Fruit fly (Drosophila melanogaster) whole organism, prepupa: ENCODE results near the gene CG31100.
A peak's percentile ranks its signal among the peaks of the same experiment; 100 is the strongest.

ENCODE experiments used
- Blimp-1 ChIP-seq: fragments of 200-800 bp; sonication (Bioruptor generic); optimal IDR thresholded peaks from 3 replicates; lab custom pipeline; 2017; ENCODE audit warnings: missing biosample characterization, missing genetic modification characterization, mild to moderate bottlenecking, moderate library complexity, missing genetic modification reagents
- CG10631 ChIP-seq: fragments of 200-800 bp; sonication (Bioruptor generic); optimal IDR thresholded peaks from 2 replicates; lab custom pipeline; 2016; ENCODE audit warnings: missing biosample characterization, missing genetic modification characterization
- CG10669 ChIP-seq: fragments of 200-800 bp; sonication (Bioruptor generic); optimal IDR thresholded peaks from 3 replicates; lab custom pipeline; 2018; ENCODE audit warnings: missing biosample characterization, mild to moderate bottlenecking, missing genetic modification characterization, moderate library complexity
- CG11294 ChIP-seq: fragments of 200-800 bp; sonication (Bioruptor generic); IDR thresholded peaks from 2 replicates; pipeline ENCODE4 v1.3.6; 2022; ENCODE audit warnings: missing biosample characterization, missing genetic modification characterization
- CG11762 ChIP-seq: fragments of 200-800 bp; sonication (Bioruptor generic); optimal IDR thresholded peaks from 3 replicates; lab custom pipeline; 2016; ENCODE audit warnings: missing biosample characterization, missing genetic modification characterization; ENCODE audit not compliant: insufficient read depth
- CG15336 ChIP-seq: fragments of 200-800 bp; sonication (Bioruptor generic); IDR thresholded peaks from 2 replicates; pipeline ENCODE4 v1.3.6; 2022; ENCODE audit warnings: missing biosample characterization, missing genetic modification characterization
- CG32006 ChIP-seq: fragments of 200-800 bp; sonication (Bioruptor generic); optimal IDR thresholded peaks from 3 replicates; lab custom pipeline; 2017; ENCODE audit warnings: missing biosample characterization, mild to moderate bottlenecking, missing genetic modification characterization
- CG34406 ChIP-seq: fragments of 200-800 bp; sonication (Bioruptor generic); optimal IDR thresholded peaks from 3 replicates; lab custom pipeline; 2016; ENCODE audit warnings: missing biosample characterization, missing genetic modification characterization
- CG3919 ChIP-seq: fragments of 200-800 bp; sonication (Bioruptor generic); optimal IDR thresholded peaks from 3 replicates; lab custom pipeline; 2016; ENCODE audit warnings: missing biosample characterization, missing genetic modification characterization
- CG4318 ChIP-seq: fragments of 200-800 bp; sonication (Bioruptor generic); optimal IDR thresholded peaks from 3 replicates; lab custom pipeline; 2017; ENCODE audit warnings: missing biosample characterization, mild to moderate bottlenecking, missing genetic modification characterization
- CG6276 ChIP-seq: fragments of 200-800 bp; sonication (Bioruptor generic); optimal IDR thresholded peaks from 2 replicates; lab custom pipeline; 2017; ENCODE audit warnings: missing biosample characterization, mild to moderate bottlenecking, missing genetic modification characterization
- CG6792 ChIP-seq: fragments of 200-800 bp; sonication (Bioruptor generic); optimal IDR thresholded peaks from 3 replicates; lab custom pipeline; 2016; ENCODE audit warnings: missing biosample characterization, missing genetic modification characterization
- CG6808 ChIP-seq: fragments of 200-800 bp; sonication (Bioruptor generic); optimal IDR thresholded peaks from 3 replicates; lab custom pipeline; 2017; ENCODE audit warnings: missing biosample characterization, missing genetic modification characterization, mild to moderate bottlenecking, moderate library complexity, missing genetic modification reagents
- CG6854 ChIP-seq: fragments of 200-800 bp; sonication (Bioruptor generic); optimal IDR thresholded peaks from 2 replicates; lab custom pipeline; 2017; ENCODE audit warnings: missing biosample characterization, mild to moderate bottlenecking, missing genetic modification characterization
- CG7368 ChIP-seq: fragments of 200-800 bp; sonication (Bioruptor generic); optimal IDR thresholded peaks from 3 replicates; lab custom pipeline; 2016; ENCODE audit warnings: missing biosample characterization, missing genetic modification characterization
- CG8632 ChIP-seq: fragments of 200-800 bp; sonication (Bioruptor generic); optimal IDR thresholded peaks from 3 replicates; lab custom pipeline; 2016; ENCODE audit warnings: missing biosample characterization, missing genetic modification characterization
- CG9139 ChIP-seq: fragments of 200-800 bp; sonication (Bioruptor generic); optimal IDR thresholded peaks from 3 replicates; lab custom pipeline; 2017; ENCODE audit warnings: missing biosample characterization, mild to moderate bottlenecking, missing genetic modification characterization
- Eip93F ChIP-seq: fragments of 200-800 bp; sonication (Bioruptor generic); optimal IDR thresholded peaks from 2 replicates; lab custom pipeline; 2016; ENCODE audit warnings: missing biosample characterization, mild to moderate bottlenecking, missing genetic modification characterization
- Ets21C ChIP-seq: fragments of 200-800 bp; sonication (Bioruptor generic); optimal IDR thresholded peaks from 3 replicates; lab custom pipeline; 2016; ENCODE audit warnings: missing biosample characterization, missing genetic modification characterization
- Ets96B ChIP-seq: fragments of 200-800 bp; optimal IDR thresholded peaks from 2 replicates; lab custom pipeline; 2019; ENCODE audit warnings: missing biosample characterization, mild to moderate bottlenecking, missing genetic modification characterization, moderate library complexity
- Gug ChIP-seq: fragments of 200-800 bp; sonication (Bioruptor generic); IDR thresholded peaks from 2 replicates; pipeline ENCODE4 v1.3.6; 2022; ENCODE audit warnings: missing biosample characterization, missing genetic modification characterization
- Hr38 ChIP-seq: sonication (Bioruptor generic); optimal IDR thresholded peaks from 2 replicates; lab custom pipeline; 2016; ENCODE audit warnings: missing biosample characterization, missing genetic modification characterization
- Hr39 ChIP-seq: fragments of 200-800 bp; sonication (Bioruptor generic); optimal IDR thresholded peaks from 2 replicates; lab custom pipeline; 2016; ENCODE audit warnings: missing biosample characterization, missing genetic modification characterization
- Hr4 ChIP-seq: fragments of 200-800 bp; sonication (Bioruptor generic); optimal IDR thresholded peaks from 3 replicates; lab custom pipeline; 2016; ENCODE audit warnings: missing biosample characterization, missing genetic modification characterization
- Met ChIP-seq: fragments of 200-800 bp; sonication (Bioruptor generic); optimal IDR thresholded peaks from 3 replicates; lab custom pipeline; 2016; ENCODE audit warnings: missing biosample characterization, missing genetic modification characterization
- OdsH ChIP-seq: fragments of 200-800 bp; sonication (Bioruptor generic); optimal IDR thresholded peaks from 3 replicates; lab custom pipeline; 2016; ENCODE audit warnings: missing biosample characterization, missing genetic modification characterization
- Sox102F ChIP-seq: fragments of 200-800 bp; sonication (Bioruptor generic); optimal IDR thresholded peaks from 2 replicates; lab custom pipeline; 2016; ENCODE audit warnings: missing biosample characterization, mild to moderate bottlenecking, missing genetic modification characterization
- Sox14 ChIP-seq: fragments of 200-800 bp; sonication (Bioruptor generic); optimal IDR thresholded peaks from 3 replicates; lab custom pipeline; 2016; ENCODE audit warnings: missing biosample characterization, missing genetic modification characterization
- Sox15 ChIP-seq: fragments of 200-800 bp; sonication (Bioruptor generic); optimal IDR thresholded peaks from 3 replicates; lab custom pipeline; 2016; ENCODE audit warnings: missing biosample characterization, missing genetic modification characterization
- achi ChIP-seq: fragments of 200-800 bp; sonication (Bioruptor generic); optimal IDR thresholded peaks from 3 replicates; lab custom pipeline; 2016; ENCODE audit warnings: missing biosample characterization, missing genetic modification characterization
- acj6 ChIP-seq: fragments of 200-800 bp; sonication (Bioruptor generic); optimal IDR thresholded peaks from 3 replicates; lab custom pipeline; 2016; ENCODE audit warnings: missing biosample characterization, missing genetic modification characterization
- cyc ChIP-seq: fragments of 200-800 bp; sonication (Bioruptor generic); optimal IDR thresholded peaks from 3 replicates; lab custom pipeline; 2016; ENCODE audit warnings: missing biosample characterization, missing genetic modification characterization
- dac ChIP-seq: fragments of 200-800 bp; sonication (Bioruptor generic); optimal IDR thresholded peaks from 2 replicates; lab custom pipeline; 2017; ENCODE audit warnings: missing biosample characterization, mild to moderate bottlenecking, missing genetic modification characterization
- dsx ChIP-seq: fragments of 200-800 bp; optimal IDR thresholded peaks from 3 replicates; lab custom pipeline; 2019; ENCODE audit warnings: missing biosample characterization, mild to moderate bottlenecking, missing genetic modification characterization, moderate library complexity; ENCODE audit not compliant: poor library complexity, severe bottlenecking
- eg ChIP-seq: fragments of 200-800 bp; sonication (Bioruptor generic); IDR thresholded peaks from 3 replicates; pipeline ENCODE4 v1.3.6; 2022; ENCODE audit warnings: missing biosample characterization, missing genetic modification characterization
- esn ChIP-seq: fragments of 200-800 bp; sonication (Bioruptor generic); optimal IDR thresholded peaks from 2 replicates; lab custom pipeline; 2016; ENCODE audit warnings: missing biosample characterization, mild to moderate bottlenecking, missing genetic modification characterization, moderate library complexity
- fd59A ChIP-seq: fragments of 200-800 bp; sonication (Bioruptor generic); optimal IDR thresholded peaks from 2 replicates; lab custom pipeline; 2017; ENCODE audit warnings: missing biosample characterization, mild to moderate bottlenecking, missing genetic modification characterization, missing genetic modification reagents
- fd85E ChIP-seq: fragments of 200-800 bp; sonication (Bioruptor generic); optimal IDR thresholded peaks from 3 replicates; lab custom pipeline; 2016; ENCODE audit warnings: missing biosample characterization, missing genetic modification characterization
- fkh ChIP-seq: fragments of 200-800 bp; sonication (Bioruptor generic); optimal IDR thresholded peaks from 3 replicates; lab custom pipeline; 2017; ENCODE audit warnings: missing biosample characterization, mild to moderate bottlenecking, missing genetic modification characterization, moderate library complexity
- lz ChIP-seq: fragments of 200-800 bp; sonication (Bioruptor generic); optimal IDR thresholded peaks from 3 replicates; lab custom pipeline; 2016; ENCODE audit warnings: missing biosample characterization, missing genetic modification characterization
- pdm3 ChIP-seq: fragments of 200-800 bp; sonication (Bioruptor generic); optimal IDR thresholded peaks from 3 replicates; lab custom pipeline; 2016; ENCODE audit warnings: missing biosample characterization, missing genetic modification characterization
- salr ChIP-seq, 2 experiments: fragments of 200-800 bp; sonication (Bioruptor generic); optimal IDR thresholded peaks; 3 replicates each; lab custom pipeline; 2016 to 2018; ENCODE audit warnings: missing biosample characterization in 2 of 2, missing genetic modification characterization in 2 of 2, mild to moderate bottlenecking in 1 of 2
- spab ChIP-seq: fragments of 200-800 bp; sonication (Bioruptor generic); optimal IDR thresholded peaks from 2 replicates; lab custom pipeline; 2017; ENCODE audit warnings: missing biosample characterization, mild to moderate bottlenecking, missing genetic modification characterization, missing genetic modification reagents
- ss ChIP-seq, 2 experiments: fragments of 200-800 bp; sonication (Bioruptor generic); optimal IDR thresholded peaks; 2 replicates in 1 of 2; 3 replicates in 1 of 2; lab custom pipeline; 2017 to 2018; ENCODE audit warnings: mild to moderate bottlenecking in 2 of 2, missing biosample characterization in 2 of 2, missing genetic modification characterization in 2 of 2, moderate library complexity in 1 of 2
- svp ChIP-seq: fragments of 200-800 bp; sonication (Bioruptor generic); peaks from one replicate; lab custom pipeline; 2016; ENCODE audit warnings: missing biosample characterization, missing genetic modification characterization
- topi ChIP-seq: fragments of 200-800 bp; sonication (Bioruptor generic); optimal IDR thresholded peaks from 3 replicates; lab custom pipeline; 2016; ENCODE audit warnings: missing biosample characterization, missing genetic modification characterization
- vri ChIP-seq: fragments of 200-800 bp; sonication (Bioruptor generic); optimal IDR thresholded peaks from 3 replicates; lab custom pipeline; 2016; ENCODE audit warnings: missing biosample characterization, mild to moderate bottlenecking, missing genetic modification characterization

Gene CG31100

DNA sequence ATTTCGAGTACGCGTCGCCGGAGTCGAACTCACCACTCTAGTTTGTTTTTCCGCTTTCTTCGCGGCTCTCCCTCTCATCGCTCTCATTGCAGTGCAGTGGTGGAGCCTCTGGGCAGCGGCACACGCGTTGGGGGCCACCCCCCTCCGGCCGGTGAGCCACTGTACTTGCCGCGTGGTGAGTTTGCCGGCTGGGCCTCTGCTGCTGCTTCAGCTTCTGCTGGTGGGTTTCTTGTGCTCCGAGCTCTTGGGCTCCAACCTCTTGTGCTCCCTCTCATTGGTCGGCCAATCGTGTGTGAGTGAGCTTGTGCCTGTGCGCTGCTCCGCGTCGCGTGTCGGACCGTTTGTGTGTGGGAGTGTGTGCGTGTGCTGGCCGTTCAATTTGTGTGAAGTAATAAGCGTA, 49.6 kb upstream of the CG31100 start (continued):
- TF ChIP-seq CG9139 (GFP tag; lab: Kevin White, UChicago): peak; percentile 75
- peak; percentile 79 for TF ChIP-seq vri (GFP tag; lab: Kevin White, UChicago)
- no peak for TF ChIP-seq CG4318 (GFP tag; lab: Kevin White, UChicago)
- peak; percentile 60 for TF ChIP-seq Hr4 (GFP tag; lab: Kevin White, UChicago)
- peak; percentile 62 for TF ChIP-seq CG6792 (GFP tag; lab: Kevin White, UChicago)
- TF ChIP-seq spab (GFP tag; lab: Kevin White, UChicago): peak; percentile 68
- TF ChIP-seq CG15336 (GFP tag; lab: Robert Waterston, UW): no peak
- peak; percentile 37 for TF ChIP-seq Ets96B (tag; lab: Kevin White, UChicago)
- TF ChIP-seq cyc (GFP tag; lab: Kevin White, UChicago): peak; percentile 45
- peak; percentile 84 for TF ChIP-seq fkh (GFP tag; lab: Kevin White, UChicago)
- peak; percentile 94 for TF ChIP-seq svp
- TF ChIP-seq acj6 (GFP tag; lab: Kevin White, UChicago): peak; percentile 22

DNA sequence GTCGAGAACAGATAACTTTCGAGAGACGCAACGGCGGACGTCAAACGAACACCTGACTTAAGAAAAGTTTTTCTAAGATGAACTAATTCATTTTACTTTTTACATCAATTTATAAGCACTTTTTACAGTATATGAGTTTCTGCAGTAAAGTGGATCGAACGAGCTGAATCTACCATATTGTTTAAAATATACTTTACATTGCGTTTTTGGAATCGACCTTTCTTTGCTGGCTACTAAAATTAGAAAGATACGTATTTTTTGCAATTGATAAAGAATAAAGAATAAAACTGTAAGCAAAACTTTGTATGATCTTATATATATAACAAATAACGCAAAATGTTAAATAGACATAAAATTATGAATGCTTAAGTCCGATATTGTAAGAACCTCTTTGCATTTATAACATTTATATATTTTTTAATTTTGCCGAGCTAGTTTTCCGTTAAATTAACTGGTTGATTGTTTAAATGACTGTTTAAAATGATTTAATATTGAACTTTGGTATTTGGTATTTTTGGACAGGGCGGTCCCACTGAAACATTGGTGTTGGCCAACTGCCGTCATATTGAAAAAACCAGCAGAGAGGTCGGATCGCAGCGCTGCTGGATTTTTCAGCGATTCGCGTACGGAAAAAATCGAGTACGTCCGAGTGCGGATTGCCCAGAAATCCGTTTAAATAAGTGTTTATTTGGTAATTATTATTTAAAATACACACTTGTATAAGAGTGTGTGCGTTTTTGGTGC, 48.7 kb upstream of the CG31100 start, which contains the start of gene Kdm2:
Gene Kdm2 (plus strand): TSS at position 559 of the 744 bp plus-strand sequence.
- TF ChIP-seq fd59A (no peak), Sox14 (GFP tag; lab: Kevin White, UChicago) (no peak), svp (no peak), eg (GFP tag; lab: Robert Waterston, UW) (no peak), CG6276 (GFP tag; lab: Kevin White, UChicago) (no peak), salr (GFP tag; optimal IDR thresholded peaks at IDR 0.05; lab: Kevin White, UChicago) (no peak), CG11294 (GFP tag; lab: Robert Waterston, UW) (no peak), achi (GFP tag; lab: Kevin White, UChicago) (no peak), Sox102F (GFP tag; lab: Kevin White, UChicago) (peak; percentile 34), Ets96B (tag; lab: Kevin White, UChicago) (no peak), Eip93F (GFP tag; lab: Kevin White, UChicago) (peak; percentile 47), dsx (GFP tag; lab: Kevin White, UChicago) (peak; percentile 16), Gug (GFP tag; lab: Robert Waterston, UW) (no peak), CG6854 (no peak), esn (GFP tag; lab: Kevin White, UChicago) (peak; percentile 20), CG10669 (no peak), cyc (GFP tag; lab: Kevin White, UChicago) (peak; percentile 19), Hr4 (GFP tag; lab: Kevin White, UChicago) (no peak), CG8632 (GFP tag; lab: Kevin White, UChicago) (no peak), CG7368 (GFP tag; lab: Kevin White, UChicago) (no peak), Ets21C (GFP tag; lab: Kevin White, UChicago) (no peak), CG6808 (GFP tag; lab: Kevin White, UChicago) (no peak), CG10631 (no peak), pdm3 (GFP tag; lab: Kevin White, UChicago) (peak; percentile 20), CG6792 (GFP tag; lab: Kevin White, UChicago) (no peak), Met (GFP tag; lab: Kevin White, UChicago) (no peak), CG9139 (GFP tag; lab: Kevin White, UChicago) (no peak), Blimp-1 (GFP tag; lab: Kevin White, UChicago) (no peak), dac (GFP tag; lab: Kevin White, UChicago) (no peak), CG3919 (GFP tag; lab: Kevin White, UChicago) (no peak), fkh (GFP tag; lab: Kevin White, UChicago) (no peak), Sox15 (GFP tag; lab: Kevin White, UChicago) (no peak), ss (GFP tag; optimal IDR thresholded peaks at IDR 0.05; lab: Kevin White, UChicago) (no peak), vri (GFP tag; lab: Kevin White, UChicago) (no peak), lz (GFP tag; lab: Kevin White, UChicago) (peak; percentile 16), spab (GFP tag; lab: Kevin White, UChicago) (no peak), Hr39 (GFP tag; lab: Kevin White, UChicago) (no peak), OdsH (no peak), fd85E (no peak), CG11762 (no peak), Hr38 (GFP tag; lab: Kevin White, UChicago) (no peak), CG32006 (GFP tag; lab: Kevin White, UChicago) (no peak), CG34406 (GFP tag; lab: Kevin White, UChicago) (no peak), topi (GFP tag; lab: Kevin White, UChicago) (peak; percentile 12)
